Worm (Caenorhabditis elegans) whole organism, mixed stage, embryonic: ENCODE results near the gene oac-12.

ENCODE experiments used
- M03D4.4 ChIP-seq: sonication (generic microtip); optimal IDR thresholded peaks from 2 replicates; lab custom pipeline; 2017; ENCODE audit warnings: mild to moderate bottlenecking, missing genetic modification characterization, missing compliant biosample characterization
- bed-3 ChIP-seq: fragments of 200-800 bp; sonication (Bioruptor generic); optimal IDR thresholded peaks from 3 replicates; lab custom pipeline; 2018; ENCODE audit warnings: mild to moderate bottlenecking, missing genetic modification characterization, moderate library complexity, missing compliant biosample characterization
- blmp-1 ChIP-seq: fragments of 150-350 bp; optimal IDR thresholded peaks from 2 replicates; lab custom pipeline; 2014; ENCODE audit warnings: missing biosample characterization, missing genetic modification characterization
- ceh-39 ChIP-seq: fragments of 150-350 bp; optimal IDR thresholded peaks from 2 replicates; lab custom pipeline; 2014; ENCODE audit warnings: missing biosample characterization, missing genetic modification characterization
- ceh-43 ChIP-seq: fragments of 200-800 bp; sonication (Bioruptor generic); optimal IDR thresholded peaks from 2 replicates; lab custom pipeline; 2018; ENCODE audit warnings: mild to moderate bottlenecking, missing genetic modification characterization, moderate library complexity, missing compliant biosample characterization
- ceh-83 ChIP-seq: fragments of 200-800 bp; sonication (Bioruptor generic); optimal IDR thresholded peaks from 2 replicates; lab custom pipeline; 2018; ENCODE audit warnings: mild to moderate bottlenecking, missing genetic modification characterization, missing compliant biosample characterization
- ces-1 ChIP-seq: fragments of 150-350 bp; optimal IDR thresholded peaks from 2 replicates; lab custom pipeline; 2014; ENCODE audit warnings: missing biosample characterization, missing genetic modification reagents, missing genetic modification characterization
- cnd-1 ChIP-seq: fragments of 200-800 bp; sonication (Bioruptor generic); optimal IDR thresholded peaks from 2 replicates; lab custom pipeline; 2018; ENCODE audit warnings: mild to moderate bottlenecking, missing genetic modification characterization, missing compliant biosample characterization
- drap-1 ChIP-seq: fragments of 200-800 bp; sonication (Bioruptor generic); optimal IDR thresholded peaks from 3 replicates; lab custom pipeline; 2018; ENCODE audit warnings: mild to moderate bottlenecking, missing genetic modification characterization, missing compliant biosample characterization
- elt-1 ChIP-seq: sonication (generic microtip); optimal IDR thresholded peaks from 2 replicates; lab custom pipeline; 2017; ENCODE audit warnings: missing genetic modification characterization, mild to moderate bottlenecking, missing compliant biosample characterization, antibody characterized with exemption, moderate library complexity, borderline replicate concordance; ENCODE audit not compliant: insufficient read depth
- elt-3 ChIP-seq: fragments of 150-350 bp; optimal IDR thresholded peaks from 2 replicates; lab custom pipeline; 2014; ENCODE audit warnings: missing biosample characterization, missing genetic modification characterization
- flh-1 ChIP-seq: fragments of 200-800 bp; sonication (Bioruptor generic); optimal IDR thresholded peaks from 2 replicates; lab custom pipeline; 2018; ENCODE audit warnings: mild to moderate bottlenecking, missing genetic modification characterization, moderate library complexity, missing compliant biosample characterization
- ham-2 ChIP-seq: fragments of 200-800 bp; sonication (Bioruptor generic); optimal IDR thresholded peaks from 2 replicates; lab custom pipeline; 2018; ENCODE audit warnings: mild to moderate bottlenecking, missing genetic modification characterization, missing compliant biosample characterization
- hlh-1 ChIP-seq: fragments of 150-350 bp; optimal IDR thresholded peaks from 2 replicates; lab custom pipeline; 2014; ENCODE audit warnings: missing biosample characterization, missing genetic modification reagents, missing genetic modification characterization
- lin-13 ChIP-seq: fragments of 150-350 bp; optimal IDR thresholded peaks from 2 replicates; lab custom pipeline; 2014; ENCODE audit warnings: missing biosample characterization, missing genetic modification characterization
- lin-32 ChIP-seq: fragments of 200-800 bp; sonication (Bioruptor generic); optimal IDR thresholded peaks from 2 replicates; lab custom pipeline; 2018; ENCODE audit warnings: mild to moderate bottlenecking, missing genetic modification characterization, missing compliant biosample characterization
- lsy-2 ChIP-seq: fragments of 150-350 bp; optimal IDR thresholded peaks from 2 replicates; lab custom pipeline; 2014; ENCODE audit warnings: missing biosample characterization, missing genetic modification characterization
- mab-5 ChIP-seq: fragments of 150-350 bp; optimal IDR thresholded peaks from 2 replicates; lab custom pipeline; 2014; ENCODE audit warnings: missing biosample characterization, missing genetic modification characterization
- mep-1 ChIP-seq: fragments of 150-350 bp; optimal IDR thresholded peaks from 2 replicates; lab custom pipeline; 2017; ENCODE audit warnings: missing biosample characterization, missing genetic modification reagents, missing genetic modification characterization, inconsistent platforms
- mls-2 ChIP-seq: sonication (generic microtip); optimal IDR thresholded peaks from 2 replicates; lab custom pipeline; 2016; ENCODE audit warnings: mild to moderate bottlenecking, missing genetic modification characterization, moderate library complexity, missing compliant biosample characterization
- nhr-12 ChIP-seq: fragments of 150-350 bp; optimal IDR thresholded peaks from 2 replicates; lab custom pipeline; 2014; ENCODE audit warnings: missing biosample characterization, missing genetic modification characterization
- nhr-2 ChIP-seq: fragments of 150-350 bp; optimal IDR thresholded peaks from 2 replicates; lab custom pipeline; 2014; ENCODE audit warnings: missing biosample characterization, missing genetic modification characterization
- nhr-237 ChIP-seq: fragments of 150-350 bp; optimal IDR thresholded peaks from 2 replicates; lab custom pipeline; 2014; ENCODE audit warnings: missing biosample characterization, missing genetic modification characterization
- nhr-28 ChIP-seq: fragments of 150-350 bp; optimal IDR thresholded peaks from 2 replicates; lab custom pipeline; 2014; ENCODE audit warnings: missing biosample characterization, missing genetic modification characterization
- nhr-76 ChIP-seq: sonication (generic microtip); optimal IDR thresholded peaks from 2 replicates; lab custom pipeline; 2017; ENCODE audit warnings: missing biosample characterization, missing genetic modification characterization
- pha-4 ChIP-seq: fragments of 150-350 bp; optimal IDR thresholded peaks from 2 replicates; lab custom pipeline; 2018; ENCODE audit warnings: missing biosample characterization, missing genetic modification reagents, missing genetic modification characterization
- sem-2 ChIP-seq: fragments of 200-800 bp; sonication (Bioruptor generic); optimal IDR thresholded peaks from 2 replicates; lab custom pipeline; 2018; ENCODE audit warnings: mild to moderate bottlenecking, missing genetic modification characterization, missing compliant biosample characterization
- snpc-4 ChIP-seq: fragments of 150-350 bp; optimal IDR thresholded peaks from 2 replicates; lab custom pipeline; 2014; ENCODE audit warnings: missing biosample characterization, missing genetic modification characterization
- sptf-1 ChIP-seq: sonication (generic microtip); optimal IDR thresholded peaks from 2 replicates; lab custom pipeline; 2017; ENCODE audit warnings: mild to moderate bottlenecking, missing genetic modification characterization, moderate library complexity, missing compliant biosample characterization
- tbx-8 ChIP-seq: fragments of 200-800 bp; sonication (Bioruptor generic); optimal IDR thresholded peaks from 2 replicates; lab custom pipeline; 2018; ENCODE audit warnings: mild to moderate bottlenecking, missing genetic modification characterization, moderate library complexity, missing compliant biosample characterization
- unc-120 ChIP-seq: sonication (generic microtip); optimal IDR thresholded peaks from 2 replicates; lab custom pipeline; 2017; ENCODE audit warnings: missing genetic modification characterization, missing compliant biosample characterization; ENCODE audit not compliant: poor library complexity, severe bottlenecking
- unc-39 ChIP-seq: fragments of 150-350 bp; optimal IDR thresholded peaks from 2 replicates; lab custom pipeline; 2014; ENCODE audit warnings: missing biosample characterization, missing genetic modification characterization
- unc-62 ChIP-seq: fragments of 150-350 bp; optimal IDR thresholded peaks from 2 replicates; lab custom pipeline; 2014; ENCODE audit warnings: missing biosample characterization, missing genetic modification reagents, missing genetic modification characterization
- zip-8 ChIP-seq: fragments of 150-350 bp; optimal IDR thresholded peaks from 2 replicates; lab custom pipeline; 2014; ENCODE audit warnings: missing biosample characterization, missing genetic modification characterization
- ztf-11 ChIP-seq: fragments of 150-350 bp; optimal IDR thresholded peaks from 2 replicates; lab custom pipeline; 2014; ENCODE audit warnings: missing biosample characterization, missing genetic modification characterization

Gene oac-12

ce11 chrV:4360018-4360417 is 27.7 kb upstream of the oac-12 start:
- TF ChIP-seq zip-8 (tag; lab: Kevin White, UChicago): no peak
- TF ChIP-seq unc-62 (GFP tag; lab: Kevin White, UChicago): peak; percentile 42
- TF ChIP-seq sem-2 (GFP tag; lab: Kevin White, UChicago): no peak

DNA sequence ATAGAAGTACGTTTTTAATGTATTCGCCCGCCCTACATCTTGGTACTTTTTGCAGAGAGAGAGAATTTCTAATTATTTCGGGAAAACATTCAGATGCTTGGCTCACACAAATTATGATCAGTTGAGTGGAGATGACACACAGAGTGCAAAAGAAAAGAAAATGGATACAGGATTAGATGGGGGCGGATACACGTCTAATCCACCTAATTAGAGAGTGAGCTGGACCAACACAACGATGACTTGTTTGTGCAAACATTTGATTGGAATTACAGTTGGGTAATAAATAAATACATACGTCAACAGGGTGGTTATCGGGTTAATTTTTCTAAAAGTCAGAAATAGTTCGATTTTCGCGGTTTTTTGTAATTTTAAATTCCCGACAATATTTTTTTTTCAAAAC is 26.8 kb upstream of the oac-12 start:
- no peak for TF ChIP-seq nhr-2 (tag; lab: Kevin White, UChicago)
- TF ChIP-seq flh-1 (GFP tag; lab: Kevin White, UChicago): no peak
- no peak for TF ChIP-seq snpc-4 (tag; lab: Kevin White, UChicago)
- TF ChIP-seq ces-1 (GFP tag; lab: Kevin White, UChicago): peak; percentile 80
- TF ChIP-seq elt-1 (tag; lab: Kevin White, UChicago): no peak
- no peak for TF ChIP-seq lin-13 (tag; lab: Kevin White, UChicago)
- peak; percentile 26 for TF ChIP-seq mls-2 (tag; lab: Kevin White, UChicago)
- no peak for TF ChIP-seq drap-1 (GFP tag; lab: Kevin White, UChicago)
- TF ChIP-seq unc-62 (GFP tag; lab: Kevin White, UChicago): no peak
- no peak for TF ChIP-seq mab-5 (tag; lab: Kevin White, UChicago)

ce11 chrV:4357369-4357768 is 25.0 kb upstream of the oac-12 start:
- TF ChIP-seq ces-1 (GFP tag; lab: Kevin White, UChicago) (peak; percentile 100), lin-32 (no peak), zip-8 (tag; lab: Kevin White, UChicago) (no peak), mls-2 (tag; lab: Kevin White, UChicago) (no peak), unc-62 (GFP tag; lab: Kevin White, UChicago) (peak; percentile 35), M03D4.4 (no peak), nhr-28 (tag; lab: Kevin White, UChicago) (no peak), drap-1 (GFP tag; lab: Kevin White, UChicago) (no peak)

- TF ChIP-seq ces-1 (GFP tag; lab: Kevin White, UChicago): peak; percentile 94
- no peak for TF ChIP-seq lin-13 (tag; lab: Kevin White, UChicago)
Observed at ce11 chrV:4356047-4356612, 23.8 kb upstream of the oac-12 start.

DNA sequence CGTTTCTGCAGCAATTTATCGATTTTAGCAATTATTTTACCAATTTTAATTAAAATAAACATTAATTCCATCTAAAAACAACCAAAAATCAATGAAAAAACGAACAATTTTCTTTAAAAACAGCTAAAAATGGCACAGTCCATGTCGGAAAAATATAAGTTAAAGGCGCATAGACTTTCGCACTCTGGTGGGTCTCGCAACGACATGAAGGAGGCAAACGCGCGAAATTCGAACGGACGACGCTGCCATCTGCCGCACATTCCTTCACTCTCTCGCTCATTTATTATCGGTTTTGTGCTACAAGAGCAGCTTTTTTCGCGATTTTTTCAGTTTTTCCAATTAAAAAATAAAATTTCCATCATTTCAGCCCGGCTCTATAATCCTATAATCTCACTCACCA is 14.4 kb upstream of the oac-12 start, which contains the start of gene mcm-7:
mcm-7 (plus strand) TSS at position 368 of the 400 bp plus-strand sequence.
- TF ChIP-seq cnd-1 (tag; lab: Kevin White, UChicago) (peak; percentile 50), ztf-11 (no peak), hlh-1 (tag; lab: Kevin White, UChicago) (peak; percentile 59), elt-1 (tag; lab: Kevin White, UChicago) (no peak), mep-1 (tag; lab: Kevin White, UChicago) (peak; percentile 40), pha-4 (tag; lab: Kevin White, UChicago) (peak; percentile 78), sem-2 (GFP tag; lab: Kevin White, UChicago) (no peak), bed-3 (GFP tag; lab: Kevin White, UChicago) (no peak), sptf-1 (tag; lab: Kevin White, UChicago) (no peak), unc-39 (tag; lab: Kevin White, UChicago) (no peak), ceh-39 (tag; lab: Kevin White, UChicago) (peak; percentile 64), nhr-28 (tag; lab: Kevin White, UChicago) (no peak), drap-1 (GFP tag; lab: Kevin White, UChicago) (no peak), mls-2 (tag; lab: Kevin White, UChicago) (no peak), nhr-76 (tag; lab: Kevin White, UChicago) (no peak), nhr-2 (tag; lab: Kevin White, UChicago) (no peak), ceh-43 (no peak), lin-32 (no peak), M03D4.4 (no peak), unc-120 (tag; lab: Kevin White, UChicago) (no peak), elt-3 (tag; lab: Kevin White, UChicago) (no peak), unc-62 (GFP tag; lab: Kevin White, UChicago) (no peak), nhr-237 (tag; lab: Kevin White, UChicago) (peak; percentile 1), snpc-4 (tag; lab: Kevin White, UChicago) (no peak), flh-1 (GFP tag; lab: Kevin White, UChicago) (no peak), zip-8 (tag; lab: Kevin White, UChicago) (no peak), lin-13 (tag; lab: Kevin White, UChicago) (peak; percentile 68), lsy-2 (tag; lab: Kevin White, UChicago) (peak; percentile 74), tbx-8 (GFP tag; lab: Kevin White, UChicago) (no peak), nhr-12 (tag; lab: Kevin White, UChicago) (no peak), ham-2 (GFP tag; lab: Kevin White, UChicago) (no peak), ces-1 (GFP tag; lab: Kevin White, UChicago) (no peak), mab-5 (tag; lab: Kevin White, UChicago) (no peak), blmp-1 (tag; lab: Kevin White, UChicago) (no peak), ceh-83 (GFP tag; lab: Kevin White, UChicago) (no peak)
